Worm (Caenorhabditis elegans) whole organism, mixed stage, embryonic: ENCODE results near the gene fbxa-190.

Experiments used
- M03D4.4 ChIP-seq: sonication (generic microtip); optimal IDR thresholded peaks from 2 replicates; lab custom pipeline; 2017; ENCODE audit warnings: mild to moderate bottlenecking, missing genetic modification characterization, missing compliant biosample characterization
- bed-3 ChIP-seq: fragments of 200-800 bp; sonication (Bioruptor generic); optimal IDR thresholded peaks from 3 replicates; lab custom pipeline; 2018; ENCODE audit warnings: mild to moderate bottlenecking, missing genetic modification characterization, moderate library complexity, missing compliant biosample characterization
- blmp-1 ChIP-seq: fragments of 150-350 bp; optimal IDR thresholded peaks from 2 replicates; lab custom pipeline; 2014; ENCODE audit warnings: missing biosample characterization, missing genetic modification characterization
- ceh-39 ChIP-seq: fragments of 150-350 bp; optimal IDR thresholded peaks from 2 replicates; lab custom pipeline; 2014; ENCODE audit warnings: missing biosample characterization, missing genetic modification characterization
- ceh-43 ChIP-seq: fragments of 200-800 bp; sonication (Bioruptor generic); optimal IDR thresholded peaks from 2 replicates; lab custom pipeline; 2018; ENCODE audit warnings: mild to moderate bottlenecking, missing genetic modification characterization, moderate library complexity, missing compliant biosample characterization
- ceh-83 ChIP-seq: fragments of 200-800 bp; sonication (Bioruptor generic); optimal IDR thresholded peaks from 2 replicates; lab custom pipeline; 2018; ENCODE audit warnings: mild to moderate bottlenecking, missing genetic modification characterization, missing compliant biosample characterization
- ces-1 ChIP-seq: fragments of 150-350 bp; optimal IDR thresholded peaks from 2 replicates; lab custom pipeline; 2014; ENCODE audit warnings: missing biosample characterization, missing genetic modification reagents, missing genetic modification characterization
- cnd-1 ChIP-seq: fragments of 200-800 bp; sonication (Bioruptor generic); optimal IDR thresholded peaks from 2 replicates; lab custom pipeline; 2018; ENCODE audit warnings: mild to moderate bottlenecking, missing genetic modification characterization, missing compliant biosample characterization
- drap-1 ChIP-seq: fragments of 200-800 bp; sonication (Bioruptor generic); optimal IDR thresholded peaks from 3 replicates; lab custom pipeline; 2018; ENCODE audit warnings: mild to moderate bottlenecking, missing genetic modification characterization, missing compliant biosample characterization
- elt-1 ChIP-seq: sonication (generic microtip); optimal IDR thresholded peaks from 2 replicates; lab custom pipeline; 2017; ENCODE audit warnings: missing genetic modification characterization, mild to moderate bottlenecking, missing compliant biosample characterization, antibody characterized with exemption, moderate library complexity, borderline replicate concordance; ENCODE audit not compliant: insufficient read depth
- flh-1 ChIP-seq: fragments of 200-800 bp; sonication (Bioruptor generic); optimal IDR thresholded peaks from 2 replicates; lab custom pipeline; 2018; ENCODE audit warnings: mild to moderate bottlenecking, missing genetic modification characterization, moderate library complexity, missing compliant biosample characterization
- ham-2 ChIP-seq: fragments of 200-800 bp; sonication (Bioruptor generic); optimal IDR thresholded peaks from 2 replicates; lab custom pipeline; 2018; ENCODE audit warnings: mild to moderate bottlenecking, missing genetic modification characterization, missing compliant biosample characterization
- hlh-1 ChIP-seq: fragments of 150-350 bp; optimal IDR thresholded peaks from 2 replicates; lab custom pipeline; 2014; ENCODE audit warnings: missing biosample characterization, missing genetic modification reagents, missing genetic modification characterization
- lin-13 ChIP-seq: fragments of 150-350 bp; optimal IDR thresholded peaks from 2 replicates; lab custom pipeline; 2014; ENCODE audit warnings: missing biosample characterization, missing genetic modification characterization
- lin-32 ChIP-seq: fragments of 200-800 bp; sonication (Bioruptor generic); optimal IDR thresholded peaks from 2 replicates; lab custom pipeline; 2018; ENCODE audit warnings: mild to moderate bottlenecking, missing genetic modification characterization, missing compliant biosample characterization
- lsy-2 ChIP-seq: fragments of 150-350 bp; optimal IDR thresholded peaks from 2 replicates; lab custom pipeline; 2014; ENCODE audit warnings: missing biosample characterization, missing genetic modification characterization
- mab-5 ChIP-seq: fragments of 150-350 bp; optimal IDR thresholded peaks from 2 replicates; lab custom pipeline; 2014; ENCODE audit warnings: missing biosample characterization, missing genetic modification characterization
- mep-1 ChIP-seq: fragments of 150-350 bp; optimal IDR thresholded peaks from 2 replicates; lab custom pipeline; 2017; ENCODE audit warnings: missing biosample characterization, missing genetic modification reagents, missing genetic modification characterization, inconsistent platforms
- mls-2 ChIP-seq: sonication (generic microtip); optimal IDR thresholded peaks from 2 replicates; lab custom pipeline; 2016; ENCODE audit warnings: mild to moderate bottlenecking, missing genetic modification characterization, moderate library complexity, missing compliant biosample characterization
- nhr-12 ChIP-seq: fragments of 150-350 bp; optimal IDR thresholded peaks from 2 replicates; lab custom pipeline; 2014; ENCODE audit warnings: missing biosample characterization, missing genetic modification characterization
- nhr-2 ChIP-seq: fragments of 150-350 bp; optimal IDR thresholded peaks from 2 replicates; lab custom pipeline; 2014; ENCODE audit warnings: missing biosample characterization, missing genetic modification characterization
- nhr-237 ChIP-seq: fragments of 150-350 bp; optimal IDR thresholded peaks from 2 replicates; lab custom pipeline; 2014; ENCODE audit warnings: missing biosample characterization, missing genetic modification characterization
- nhr-28 ChIP-seq: fragments of 150-350 bp; optimal IDR thresholded peaks from 2 replicates; lab custom pipeline; 2014; ENCODE audit warnings: missing biosample characterization, missing genetic modification characterization
- nhr-76 ChIP-seq: sonication (generic microtip); optimal IDR thresholded peaks from 2 replicates; lab custom pipeline; 2017; ENCODE audit warnings: missing biosample characterization, missing genetic modification characterization
- pha-4 ChIP-seq: fragments of 150-350 bp; optimal IDR thresholded peaks from 2 replicates; lab custom pipeline; 2018; ENCODE audit warnings: missing biosample characterization, missing genetic modification reagents, missing genetic modification characterization
- sem-2 ChIP-seq: fragments of 200-800 bp; sonication (Bioruptor generic); optimal IDR thresholded peaks from 2 replicates; lab custom pipeline; 2018; ENCODE audit warnings: mild to moderate bottlenecking, missing genetic modification characterization, missing compliant biosample characterization
- sptf-1 ChIP-seq: sonication (generic microtip); optimal IDR thresholded peaks from 2 replicates; lab custom pipeline; 2017; ENCODE audit warnings: mild to moderate bottlenecking, missing genetic modification characterization, moderate library complexity, missing compliant biosample characterization
- tbx-8 ChIP-seq: fragments of 200-800 bp; sonication (Bioruptor generic); optimal IDR thresholded peaks from 2 replicates; lab custom pipeline; 2018; ENCODE audit warnings: mild to moderate bottlenecking, missing genetic modification characterization, moderate library complexity, missing compliant biosample characterization
- unc-39 ChIP-seq: fragments of 150-350 bp; optimal IDR thresholded peaks from 2 replicates; lab custom pipeline; 2014; ENCODE audit warnings: missing biosample characterization, missing genetic modification characterization
- unc-62 ChIP-seq: fragments of 150-350 bp; optimal IDR thresholded peaks from 2 replicates; lab custom pipeline; 2014; ENCODE audit warnings: missing biosample characterization, missing genetic modification reagents, missing genetic modification characterization
- zip-8 ChIP-seq: fragments of 150-350 bp; optimal IDR thresholded peaks from 2 replicates; lab custom pipeline; 2014; ENCODE audit warnings: missing biosample characterization, missing genetic modification characterization
- ztf-11 ChIP-seq: fragments of 150-350 bp; optimal IDR thresholded peaks from 2 replicates; lab custom pipeline; 2014; ENCODE audit warnings: missing biosample characterization, missing genetic modification characterization

Gene fbxa-190

ce11 chrX:1358295-1358694, 13.5 kb upstream of the fbxa-190 start, which contains the start of gene F56C3.3:
F56C3.3 (minus strand) TSS chrX:1358395.
- TF ChIP-seq blmp-1 (no peak), nhr-76 (tag; lab: Kevin White, UChicago) (no peak), ham-2 (GFP tag; lab: Kevin White, UChicago) (no peak), mep-1 (tag; lab: Kevin White, UChicago) (no peak), lsy-2 (tag; lab: Kevin White, UChicago) (no peak), cnd-1 (tag; lab: Kevin White, UChicago) (no peak), unc-62 (GFP tag; lab: Kevin White, UChicago) (no peak), sptf-1 (no peak), bed-3 (GFP tag; lab: Kevin White, UChicago) (no peak), ces-1 (GFP tag; lab: Kevin White, UChicago) (no peak), ztf-11 (tag; lab: Kevin White, UChicago) (no peak), drap-1 (GFP tag; lab: Kevin White, UChicago) (no peak), ceh-43 (GFP tag; lab: Kevin White, UChicago) (no peak), flh-1 (no peak), ceh-83 (GFP tag; lab: Kevin White, UChicago) (no peak), tbx-8 (GFP tag; lab: Kevin White, UChicago) (no peak), nhr-237 (no peak)

ce11 chrX:1360631-1361030, 11.2 kb upstream of the fbxa-190 start, which contains the start of gene F56C3.4:
F56C3.4 (minus strand) TSS chrX:1360731.
- TF ChIP-seq lin-32 (GFP tag; lab: Kevin White, UChicago) (no peak), cnd-1 (tag; lab: Kevin White, UChicago) (no peak), ceh-39 (tag; lab: Kevin White, UChicago) (no peak), mab-5 (no peak), drap-1 (GFP tag; lab: Kevin White, UChicago) (no peak), lsy-2 (tag; lab: Kevin White, UChicago) (no peak), unc-39 (tag; lab: Kevin White, UChicago) (no peak), zip-8 (tag; lab: Kevin White, UChicago) (no peak), mls-2 (tag; lab: Kevin White, UChicago) (no peak), M03D4.4 (tag; lab: Kevin White, UChicago) (no peak), nhr-12 (no peak), sptf-1 (no peak), flh-1 (no peak), ces-1 (GFP tag; lab: Kevin White, UChicago) (no peak), pha-4 (tag; lab: Kevin White, UChicago) (no peak), nhr-28 (no peak), elt-1 (no peak)

- no peak for TF ChIP-seq nhr-2 (tag; lab: Kevin White, UChicago)
These were observed 4.4 kb upstream of the fbxa-190 start, which contains the start of gene dgn-2 for ce11 chrX:1367416-1367815. dgn-2 (minus strand) TSS chrX:1367516.

DNA sequence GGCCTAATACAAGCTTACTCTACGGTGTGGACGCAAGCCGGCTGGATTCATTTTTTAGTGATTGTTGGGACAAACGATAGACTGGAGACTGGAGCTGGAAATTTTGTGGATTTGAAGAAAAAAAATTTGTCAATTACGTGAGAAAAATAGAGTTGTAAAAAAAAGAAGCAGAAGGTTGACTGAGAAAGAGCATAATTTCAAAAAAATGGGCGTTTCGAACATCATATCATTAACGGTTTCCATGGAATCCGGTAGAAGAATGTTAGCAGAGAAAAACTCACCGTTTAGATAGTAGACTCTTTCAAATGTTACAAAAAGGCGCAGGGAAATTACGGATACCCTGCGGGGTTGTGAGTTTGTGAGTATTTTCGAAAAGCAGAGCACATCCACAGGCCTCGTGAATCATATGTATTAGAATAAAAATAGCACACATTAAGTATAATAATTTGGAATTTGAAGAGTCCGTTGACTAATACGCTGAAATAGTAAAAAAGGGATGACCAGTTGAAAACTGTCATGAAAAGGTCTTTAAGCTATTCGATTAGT, 1.0 kb upstream of the fbxa-190 start, which contains the start of gene F56C3.7:
F56C3.7 (minus strand) TSS at position 51 of the 546 bp plus-strand sequence.
- no peak for TF ChIP-seq mep-1 (tag; lab: Kevin White, UChicago)
- no peak for TF ChIP-seq nhr-76 (tag; lab: Kevin White, UChicago)
- TF ChIP-seq nhr-12: no peak
- TF ChIP-seq mls-2 (tag; lab: Kevin White, UChicago): no peak
- TF ChIP-seq bed-3 (GFP tag; lab: Kevin White, UChicago): no peak
- no peak for TF ChIP-seq M03D4.4 (tag; lab: Kevin White, UChicago)
- no peak for TF ChIP-seq flh-1
- TF ChIP-seq hlh-1 (tag; lab: Kevin White, UChicago): no peak
- TF ChIP-seq blmp-1: no peak

DNA sequence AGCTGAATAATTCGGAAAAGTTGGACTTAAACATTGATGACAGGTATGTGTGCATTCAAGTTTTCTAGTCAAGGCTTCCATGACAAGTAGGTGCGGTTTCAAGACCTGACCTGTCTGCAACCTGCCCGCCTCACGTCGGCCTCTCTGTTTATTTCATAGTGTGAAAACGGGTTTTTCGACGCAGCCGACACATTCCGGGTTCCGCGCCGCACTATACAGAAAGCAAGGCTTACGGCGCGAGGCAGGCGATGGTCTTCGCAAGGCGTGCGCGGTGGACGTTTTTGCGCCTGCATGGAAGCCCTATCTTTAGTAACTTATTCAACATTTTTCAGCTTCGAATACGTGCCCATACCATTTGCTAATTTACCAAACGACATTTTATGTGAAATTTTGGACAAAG, 652 bp downstream of the fbxa-190 start:
- TF ChIP-seq lin-13 (tag; lab: Kevin White, UChicago) (no peak), bed-3 (GFP tag; lab: Kevin White, UChicago) (no peak), lsy-2 (tag; lab: Kevin White, UChicago) (no peak), sem-2 (GFP tag; lab: Kevin White, UChicago) (no peak), cnd-1 (tag; lab: Kevin White, UChicago) (no peak), tbx-8 (GFP tag; lab: Kevin White, UChicago) (no peak)
- TF ChIP-seq, all 35 proteins: peak for 0
